Fruit fly (Drosophila melanogaster): Measurements from ENCODE around the gene Prx4.
A peak's percentile ranks its signal among the peaks of the same experiment; 100 is the strongest.

Gene Prx4

dm6 chr3L:3042150-3043049 is at the start of gene Prx4:
Gene Prx4, plus strand, starts transcription at chr3L:3042359.
- TF ChIP-seq CG11902 (GFP tag; optimal IDR thresholded peaks at IDR 0.05) (peak; percentile 21), lz (GFP tag; optimal IDR thresholded peaks at IDR 0.05) (peak; percentile 72), CG6854 (GFP tag; optimal IDR thresholded peaks at IDR 0.05) (no peak), Hr4 (GFP tag; optimal IDR thresholded peaks at IDR 0.05) (peak; percentile 70), Ets96B (tag; optimal IDR thresholded peaks at IDR 0.05) (peak; percentile 58), CG9139 (GFP tag; optimal IDR thresholded peaks at IDR 0.05) (no peak), CG10669 (GFP tag; optimal IDR thresholded peaks at IDR 0.05) (peak; percentile 44), CG11762 (GFP tag; optimal IDR thresholded peaks at IDR 0.05; ENCODE audit: insufficient read depth) (no peak), CG6276 (GFP tag; optimal IDR thresholded peaks at IDR 0.05) (peak; percentile 63), CG8632 (GFP tag; optimal IDR thresholded peaks at IDR 0.05) (peak; percentile 69), CG6163 (GFP tag; IDR thresholded peaks at IDR 0.05) (peak; percentile 90), achi (GFP tag; optimal IDR thresholded peaks at IDR 0.05) (peak; percentile 71), Hr39 (GFP tag; optimal IDR thresholded peaks at IDR 0.05) (peak; percentile 61), cyc (GFP tag; optimal IDR thresholded peaks at IDR 0.05) (peak; percentile 40), eg (GFP tag; IDR thresholded peaks at IDR 0.05) (peak; percentile 85), fd59A (GFP tag; optimal IDR thresholded peaks at IDR 0.05) (peak; percentile 39), Sox14 (GFP tag; optimal IDR thresholded peaks at IDR 0.05) (peak; percentile 59), Eip93F (GFP tag; optimal IDR thresholded peaks at IDR 0.05) (peak; percentile 34), CG34406 (GFP tag; optimal IDR thresholded peaks at IDR 0.05) (peak; percentile 65), Blimp-1 (GFP tag; optimal IDR thresholded peaks at IDR 0.05) (no peak), OdsH (GFP tag; optimal IDR thresholded peaks at IDR 0.05) (peak; percentile 55), CG10631 (GFP tag; optimal IDR thresholded peaks at IDR 0.05) (peak; percentile 60), topi (GFP tag; optimal IDR thresholded peaks at IDR 0.05) (peak; percentile 61), dsx (GFP tag; optimal IDR thresholded peaks at IDR 0.05; ENCODE audit: poor library complexity, severe bottlenecking) (peak; percentile 23), net (GFP tag; optimal IDR thresholded peaks at IDR 0.05) (peak; percentile 49), pdm3 (GFP tag; optimal IDR thresholded peaks at IDR 0.05) (peak; percentile 53), salr (GFP tag; optimal IDR thresholded peaks at IDR 0.05) (no peak), Hr38 (GFP tag; optimal IDR thresholded peaks at IDR 0.05) (no peak), CG6792 (GFP tag; optimal IDR thresholded peaks at IDR 0.05) (peak; percentile 43), esn (GFP tag; optimal IDR thresholded peaks at IDR 0.05) (peak; percentile 81), Lpt (GFP tag; optimal IDR thresholded peaks at IDR 0.05) (no peak), CG15336 (GFP tag; IDR thresholded peaks at IDR 0.05) (peak; percentile 77), Eip75B (GFP tag; optimal IDR thresholded peaks at IDR 0.05) (peak; percentile 71), CG7368 (GFP tag; optimal IDR thresholded peaks at IDR 0.05) (peak; percentile 2), CG3032 (tag; optimal IDR thresholded peaks at IDR 0.05) (peak; percentile 47), Met (GFP tag; optimal IDR thresholded peaks at IDR 0.05) (peak; percentile 71), CG8119 (GFP tag; IDR thresholded peaks at IDR 0.05) (peak; percentile 69; the same call in 2 of the 3 replicates), svp (GFP tag) (peak; percentile 88), fd85E (GFP tag; optimal IDR thresholded peaks at IDR 0.05) (no peak), Sox102F (GFP tag; optimal IDR thresholded peaks at IDR 0.05) (peak; percentile 49), spab (GFP tag; optimal IDR thresholded peaks at IDR 0.05) (peak; percentile 45), CG3919 (GFP tag; optimal IDR thresholded peaks at IDR 0.05) (peak; percentile 66), Gug (GFP tag; IDR thresholded peaks at IDR 0.05) (peak; percentile 59), CG8319 (GFP tag; optimal IDR thresholded peaks at IDR 0.05) (peak; percentile 31), dac (GFP tag; optimal IDR thresholded peaks at IDR 0.05) (no peak), fkh (GFP tag; optimal IDR thresholded peaks at IDR 0.05) (no peak), CG16779 (tag; optimal IDR thresholded peaks at IDR 0.05) (peak; percentile 50), CG11294 (GFP tag; IDR thresholded peaks at IDR 0.05) (peak; percentile 63; the same call in 1 of the 2 replicates), CG1621 (tag; optimal IDR thresholded peaks at IDR 0.05) (peak; percentile 47), CG4318 (GFP tag; optimal IDR thresholded peaks at IDR 0.05) (peak; percentile 5)

All from whole organism, prepupa.